Worm (Caenorhabditis elegans) whole organism, young adult: Measurements from ENCODE around the gene glb-19.

Experiments
- B0336.3 ChIP-seq: fragments of 200-800 bp; sonication (Bioruptor generic); IDR thresholded peaks from 2 replicates; pipeline ENCODE4 v1.3.6; 2022; ENCODE audit warnings: missing genetic modification characterization, missing compliant biosample characterization
- C17E4.6 ChIP-seq: fragments of 200-800 bp; sonication (Bioruptor generic); IDR thresholded peaks from 2 replicates; pipeline ENCODE4 v1.3.6; 2022; ENCODE audit warnings: missing genetic modification reagents, missing genetic modification characterization, missing compliant biosample characterization
- F23B12.7 ChIP-seq: sonication (generic microtip); optimal IDR thresholded peaks from 2 replicates; lab custom pipeline; 2017; ENCODE audit warnings: missing genetic modification characterization, mild to moderate bottlenecking, missing compliant biosample characterization, antibody characterized with exemption, moderate library complexity; ENCODE audit not compliant: insufficient read depth
- F52B5.7 ChIP-seq: sonication (generic microtip); optimal IDR thresholded peaks from 2 replicates; lab custom pipeline; 2016; ENCODE audit warnings: mild to moderate bottlenecking, missing genetic modification characterization, missing compliant biosample characterization
- K11D2.4 ChIP-seq: fragments of 200-800 bp; sonication (Bioruptor generic); IDR thresholded peaks from 2 replicates; pipeline ENCODE4 v1.3.6; 2022; ENCODE audit warnings: missing genetic modification reagents, missing genetic modification characterization, missing compliant biosample characterization
- Y53F4B.3 ChIP-seq: fragments of 200-800 bp; sonication (Bioruptor generic); IDR thresholded peaks from 2 replicates; pipeline ENCODE4 v1.3.6; 2022; ENCODE audit warnings: missing genetic modification reagents, missing genetic modification characterization, missing compliant biosample characterization
- ama-1 ChIP-seq, 3 experiments: fragments of 150-350 bp in 1 of 3; sonication (generic microtip) in 2 of 3; optimal IDR thresholded peaks; 2 replicates each; lab custom pipeline; 2014 to 2018; ENCODE audit warnings: missing biosample characterization in 2 of 3, missing genetic modification characterization in 2 of 3, missing genetic modification reagents in 2 of 3
- atf-7 ChIP-seq: sonication (generic microtip); optimal IDR thresholded peaks from 2 replicates; lab custom pipeline; 2017; ENCODE audit warnings: mild to moderate bottlenecking, missing genetic modification characterization, missing compliant biosample characterization
- ccch-3 ChIP-seq: fragments of 200-800 bp; sonication (Bioruptor generic); optimal IDR thresholded peaks from 2 replicates; lab custom pipeline; 2018; ENCODE audit warnings: mild to moderate bottlenecking, missing genetic modification characterization, missing compliant biosample characterization
- cebp-1 ChIP-seq, 2 experiments: fragments of 200-800 bp in 1 of 2; sonication (Bioruptor generic) in 1 of 2; sonication (generic microtip) in 1 of 2; IDR thresholded peaks in 1 of 2; optimal IDR thresholded peaks in 1 of 2; 2 replicates each; pipeline versions ENCODE4 v1.3.6 to Lab custom; 2017 to 2022; ENCODE audit warnings: missing compliant biosample characterization in 2 of 2, missing genetic modification characterization in 2 of 2, mild to moderate bottlenecking in 1 of 2, missing genetic modification reagents in 1 of 2, moderate library complexity in 1 of 2
- cebp-2 ChIP-seq: fragments of 200-800 bp; sonication (Bioruptor generic); IDR thresholded peaks from 2 replicates; pipeline ENCODE4 v1.3.6; 2022; ENCODE audit warnings: missing genetic modification characterization, missing compliant biosample characterization
- ceh-40 ChIP-seq: fragments of 200-800 bp; sonication (Bioruptor generic); IDR thresholded peaks from 2 replicates; pipeline ENCODE4 v1.3.6; 2022; ENCODE audit warnings: missing genetic modification characterization, missing compliant biosample characterization
- efl-1 ChIP-seq: fragments of 150-350 bp; optimal IDR thresholded peaks from 2 replicates; lab custom pipeline; 2014; ENCODE audit warnings: missing biosample characterization, missing genetic modification reagents, missing genetic modification characterization
- egl-44 ChIP-seq: fragments of 200-800 bp; sonication (Bioruptor generic); IDR thresholded peaks from 2 replicates; pipeline ENCODE4 v1.3.6; 2022; ENCODE audit warnings: missing genetic modification reagents, missing genetic modification characterization, missing compliant biosample characterization
- ets-4 ChIP-seq: fragments of 200-800 bp; sonication (Bioruptor generic); optimal IDR thresholded peaks from 2 replicates; lab custom pipeline; 2018; ENCODE audit warnings: mild to moderate bottlenecking, missing genetic modification characterization, missing compliant biosample characterization
- hlh-26 ChIP-seq: fragments of 200-800 bp; sonication (Bioruptor generic); conservative IDR thresholded peaks from 2 replicates; pipeline ENCODE4 v1.3.6; 2022; ENCODE audit warnings: missing genetic modification reagents, missing genetic modification characterization, missing compliant biosample characterization
- hmg-20 ChIP-seq: fragments of 200-800 bp; sonication (Bioruptor generic); IDR thresholded peaks from 2 replicates; pipeline ENCODE4 v1.3.6; 2022; ENCODE audit warnings: missing genetic modification reagents, missing genetic modification characterization, missing compliant biosample characterization
- let-607 ChIP-seq, 2 experiments: fragments of 200-800 bp in 1 of 2; sonication (Bioruptor generic) in 1 of 2; sonication (generic microtip) in 1 of 2; optimal IDR thresholded peaks; 2 replicates each; lab custom pipeline; 2016 to 2018; ENCODE audit warnings: mild to moderate bottlenecking in 2 of 2, missing compliant biosample characterization in 2 of 2, missing genetic modification characterization in 2 of 2, moderate library complexity in 2 of 2, missing genotype in 1 of 2
- madf-10 ChIP-seq: sonication (generic microtip); optimal IDR thresholded peaks from 2 replicates; lab custom pipeline; 2016; ENCODE audit warnings: mild to moderate bottlenecking, missing genetic modification characterization, missing compliant biosample characterization
- madf-6 ChIP-seq: fragments of 200-800 bp; sonication (Bioruptor generic); IDR thresholded peaks from 2 replicates; pipeline ENCODE4 v1.3.6; 2022; ENCODE audit warnings: missing genetic modification reagents, missing genetic modification characterization, missing compliant biosample characterization
- mcd-1 ChIP-seq: fragments of 200-800 bp; sonication (Bioruptor generic); IDR thresholded peaks from 2 replicates; pipeline ENCODE4 v1.3.6; 2022; ENCODE audit warnings: missing genetic modification reagents, missing genetic modification characterization, missing compliant biosample characterization
- mel-28 ChIP-seq: sonication (generic microtip); optimal IDR thresholded peaks from 2 replicates; lab custom pipeline; 2016; ENCODE audit warnings: borderline replicate concordance, mild to moderate bottlenecking, missing genetic modification characterization, missing compliant biosample characterization
- mxl-1 ChIP-seq: sonication (generic microtip); optimal IDR thresholded peaks from 2 replicates; lab custom pipeline; 2016; ENCODE audit warnings: missing genetic modification characterization, missing compliant biosample characterization
- nhr-80 ChIP-seq: sonication (generic microtip); optimal IDR thresholded peaks from 2 replicates; lab custom pipeline; 2016; ENCODE audit warnings: missing genetic modification characterization, missing compliant biosample characterization
- pbrm-1 ChIP-seq: fragments of 200-800 bp; sonication (Bioruptor generic); IDR thresholded peaks from 2 replicates; pipeline ENCODE4 v1.3.6; 2022; ENCODE audit warnings: missing genetic modification reagents, missing genetic modification characterization, missing compliant biosample characterization
- sea-2 ChIP-seq: fragments of 200-800 bp; sonication (Bioruptor generic); IDR thresholded peaks from 2 replicates; pipeline ENCODE4 v1.3.6; 2022; ENCODE audit warnings: missing genetic modification characterization, missing compliant biosample characterization
- snpc-1.3 ChIP-seq: sonication (generic microtip); optimal IDR thresholded peaks from 2 replicates; lab custom pipeline; 2017; ENCODE audit warnings: missing genetic modification characterization, mild to moderate bottlenecking, missing compliant biosample characterization, antibody characterized with exemption, moderate library complexity, missing genotype, missing genetic modification reagents; ENCODE audit not compliant: insufficient read depth
- tbp1 ChIP-seq: fragments of 200-800 bp; sonication (Bioruptor generic); optimal IDR thresholded peaks from 2 replicates; lab custom pipeline; 2018; ENCODE audit warnings: mild to moderate bottlenecking, missing genetic modification characterization, missing compliant biosample characterization
- unc-130 ChIP-seq: sonication (generic microtip); optimal IDR thresholded peaks from 2 replicates; lab custom pipeline; 2016; ENCODE audit warnings: missing genetic modification reagents, missing genetic modification characterization, missing compliant biosample characterization
- unc-62 ChIP-seq: fragments of 150-350 bp; optimal IDR thresholded peaks from 2 replicates; lab custom pipeline; 2014; ENCODE audit warnings: missing biosample characterization, missing genetic modification reagents, missing genetic modification characterization
- zfh-2 ChIP-seq: fragments of 200-800 bp; sonication (Bioruptor generic); conservative IDR thresholded peaks from 2 replicates; pipeline ENCODE4 v1.3.6; 2022; ENCODE audit warnings: missing genetic modification reagents, missing genetic modification characterization, missing compliant biosample characterization
- ztf-18 ChIP-seq: sonication (generic microtip); optimal IDR thresholded peaks from 2 replicates; lab custom pipeline; 2016; ENCODE audit warnings: missing genotype, mild to moderate bottlenecking, missing genetic modification characterization, missing compliant biosample characterization
- ztf-22 ChIP-seq: fragments of 200-800 bp; sonication (Bioruptor generic); optimal IDR thresholded peaks from 2 replicates; lab custom pipeline; 2018; ENCODE audit warnings: mild to moderate bottlenecking, missing genetic modification characterization, moderate library complexity, missing compliant biosample characterization

glb-19 gene

ce11 chrIV:10630953-10631554, 22.9 kb downstream of the glb-19 start, which contains the start of gene F56C4.4:
F56C4.4 (minus strand) TSS chrIV:10631267.
- TF ChIP-seq atf-7 (tag; lab: Kevin White, UChicago) (peak; percentile 32), F52B5.7 (no peak), ztf-22 (GFP tag; lab: Kevin White, UChicago) (peak; percentile 13), nhr-80 (tag; lab: Kevin White, UChicago) (peak; percentile 92), let-607 (tag; optimal IDR thresholded peaks at IDR 0.05; lab: Kevin White, UChicago) (peak; percentile 69 to 81), ceh-40 (GFP tag; lab: Robert Waterston, UW) (no peak), madf-6 (GFP tag; lab: Robert Waterston, UW) (no peak), mcd-1 (GFP tag; lab: Robert Waterston, UW) (no peak), unc-62 (GFP tag; lab: Kevin White, UChicago) (peak; percentile 53)

ce11 chrIV:10628724-10629123, 25.2 kb downstream of the glb-19 start, which contains the start of gene R09H10.5:
R09H10.5 (minus strand) TSS chrIV:10628829.
- no peak for TF ChIP-seq ccch-3
- TF ChIP-seq C17E4.6 (GFP tag; lab: Robert Waterston, UW): no peak
- TF ChIP-seq nhr-80 (tag; lab: Kevin White, UChicago): peak; percentile 51
- no peak for TF ChIP-seq Y53F4B.3 (GFP tag; lab: Robert Waterston, UW)
- TF ChIP-seq F23B12.7: no peak

ce11 chrIV:10620811-10621210, 33.1 kb downstream of the glb-19 start, which contains the start of gene R09H10.7:
R09H10.7 (plus strand) TSS chrIV:10621111.
- no peak for TF ChIP-seq ets-4
- peak; percentile 47; the same call in 1 of the 2 replicates for TF ChIP-seq B0336.3 (GFP tag; lab: Robert Waterston, UW)
- no peak for TF ChIP-seq atf-7 (tag; lab: Kevin White, UChicago)

- TF ChIP-seq mxl-1 (tag; lab: Kevin White, UChicago) (no peak), ccch-3 (no peak)
Observed at ce11 chrIV:10617099-10617498, 36.8 kb downstream of the glb-19 start.

ce11 chrIV:10616366-10616765, 37.6 kb downstream of the glb-19 start:
- no peak for TF ChIP-seq unc-130 (GFP tag; lab: Kevin White, UChicago)
- no peak for TF ChIP-seq F23B12.7
- TF ChIP-seq sea-2 (GFP tag; lab: Robert Waterston, UW): no peak
- no peak for TF ChIP-seq zfh-2 (GFP tag; lab: Robert Waterston, UW)
- no peak for TF ChIP-seq hlh-26 (GFP tag; lab: Robert Waterston, UW)
- no peak for TF ChIP-seq efl-1 (GFP tag; lab: Kevin White, UChicago)
- no peak for TF ChIP-seq madf-10 (tag; lab: Kevin White, UChicago)
- TF ChIP-seq B0336.3 (GFP tag; lab: Robert Waterston, UW): no peak
- no peak for TF ChIP-seq ccch-3
- TF ChIP-seq snpc-1.3: no peak
- no peak for TF ChIP-seq cebp-1 (GFP tag; IDR thresholded peaks at IDR 0.05; lab: Robert Waterston, UW)
- no peak for TF ChIP-seq cebp-1 (tag; optimal IDR thresholded peaks at IDR 0.05; lab: Kevin White, UChicago)
- TF ChIP-seq ama-1 (optimal IDR thresholded peaks at IDR 0.05; lab: Kevin White, UChicago): no peak
- TF ChIP-seq ama-1 (GFP tag; optimal IDR thresholded peaks at IDR 0.05; lab: Kevin White, UChicago): no peak
- no peak for TF ChIP-seq cebp-2 (GFP tag; lab: Robert Waterston, UW)
- no peak for TF ChIP-seq K11D2.4 (GFP tag; lab: Robert Waterston, UW)
- TF ChIP-seq hmg-20 (GFP tag; lab: Robert Waterston, UW): no peak
- TF ChIP-seq egl-44 (GFP tag; lab: Robert Waterston, UW): no peak
- no peak for TF ChIP-seq ztf-18 (tag; lab: Kevin White, UChicago)
- TF ChIP-seq mel-28: no peak
- TF ChIP-seq tbp1 (GFP tag; lab: Kevin White, UChicago): no peak
- TF ChIP-seq pbrm-1 (GFP tag; lab: Robert Waterston, UW): no peak
